Fruit fly (Drosophila melanogaster): ENCODE results near the gene tal-1A.
A peak's percentile ranks its signal among the peaks of the same experiment; 100 is the strongest.

Gene tal-1A

DNA sequence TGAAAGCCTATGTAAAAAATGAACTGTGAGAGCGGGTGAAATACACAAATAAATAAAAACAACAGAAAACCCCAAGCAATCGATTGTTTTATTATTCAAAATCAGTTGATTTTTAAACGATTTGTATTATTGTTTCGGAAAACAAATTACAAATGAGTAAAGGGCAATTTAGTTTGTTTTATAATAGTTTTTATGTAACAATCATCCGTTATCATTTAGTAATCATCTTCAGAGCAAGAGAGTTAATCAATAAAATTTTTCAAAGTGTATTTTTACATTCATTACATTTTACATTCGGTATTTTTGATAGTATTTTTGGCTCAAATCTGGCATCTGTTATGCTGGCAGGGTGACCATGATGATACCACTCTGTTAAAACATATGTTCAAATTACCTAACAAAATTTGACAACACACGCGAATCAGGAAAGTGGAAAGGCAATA is 33.6 kb upstream of the tal-1A start, which contains the start of the genes CG42375 and CG9288 (continued):
- TF ChIP-seq insv (GFP tag; optimal IDR thresholded peaks at IDR 0.05), result no peak
- TF ChIP-seq CG8359 (GFP tag; optimal IDR thresholded peaks at IDR 0.05; ENCODE audit: borderline replicate concordance), result peak; percentile 58
- TF ChIP-seq Pdp1 (GFP tag; optimal IDR thresholded peaks at IDR 0.05), result peak; percentile 47 to 97
- no peak for TF ChIP-seq CG15073 (GFP tag; optimal IDR thresholded peaks at IDR 0.05)
- no peak for TF ChIP-seq CG8765 (GFP tag; IDR thresholded peaks at IDR 0.05)
- no peak for TF ChIP-seq CG8089 (GFP tag; optimal IDR thresholded peaks at IDR 0.05)
- no peak for TF ChIP-seq CG4617 (GFP tag; optimal IDR thresholded peaks at IDR 0.05; ENCODE audit: borderline replicate concordance)
- no peak for TF ChIP-seq da (GFP tag; optimal IDR thresholded peaks at IDR 0.05)
- TF ChIP-seq Spps (tag; optimal IDR thresholded peaks at IDR 0.05), result peak; percentile 53
- no peak for TF ChIP-seq shn (GFP tag; optimal IDR thresholded peaks at IDR 0.05)
- no peak for TF ChIP-seq Kr (GFP tag; optimal IDR thresholded peaks at IDR 0.05)
- TF ChIP-seq TFAM (GFP tag; optimal IDR thresholded peaks at IDR 0.05), result no peak
- TF ChIP-seq repo (GFP tag; optimal IDR thresholded peaks at IDR 0.05), result no peak
- TF ChIP-seq toy (GFP tag; IDR thresholded peaks at IDR 0.05), result no peak
- peak; percentile 6 for TF ChIP-seq gfzf (GFP tag; optimal IDR thresholded peaks at IDR 0.05)
- peak; percentile 86 for TF ChIP-seq CG11504 (tag; optimal IDR thresholded peaks at IDR 0.05)
- no peak for TF ChIP-seq ato (GFP tag; IDR thresholded peaks at IDR 0.05; ENCODE audit: partially characterized antibody)
- no peak for TF ChIP-seq CG2875 (GFP tag; optimal IDR thresholded peaks at IDR 0.05)
- no peak for TF ChIP-seq NC2α (GFP tag; optimal IDR thresholded peaks at IDR 0.05)
- peak; percentile 70 for TF ChIP-seq CG34422 (GFP tag; IDR thresholded peaks at IDR 0.05)
- TF ChIP-seq CG10366 (GFP tag; IDR thresholded peaks at IDR 0.05), result no peak
- no peak for TF ChIP-seq oc (tag; optimal IDR thresholded peaks at IDR 0.05)
- no peak for TF ChIP-seq vnd (GFP tag; IDR thresholded peaks at IDR 0.05; ENCODE audit: partially characterized antibody)
- TF ChIP-seq Fer2 (tag; optimal IDR thresholded peaks at IDR 0.05), result peak; percentile 43
- no peak for TF ChIP-seq ERR (GFP tag; optimal IDR thresholded peaks at IDR 0.05)
- TF ChIP-seq CG11560 (tag; IDR thresholded peaks at IDR 0.05), result no peak
- no peak for TF ChIP-seq CG9797 (GFP tag; optimal IDR thresholded peaks at IDR 0.05)
- TF ChIP-seq CG7556 (GFP tag; optimal IDR thresholded peaks at IDR 0.05), result peak; percentile 66
- TF ChIP-seq bowl (GFP tag; IDR thresholded peaks at IDR 0.05), result no peak
- TF ChIP-seq fu2 (GFP tag; optimal IDR thresholded peaks at IDR 0.05), result no peak
- no peak for TF ChIP-seq Mad (GFP tag; optimal IDR thresholded peaks at IDR 0.05)
- TF ChIP-seq sim (GFP tag; IDR thresholded peaks at IDR 0.05), result no peak
- TF ChIP-seq CG18476 (GFP tag; optimal IDR thresholded peaks at IDR 0.05), result peak; percentile 68
- no peak for TF ChIP-seq trh (GFP tag; optimal IDR thresholded peaks at IDR 0.05)
- TF ChIP-seq CG9437 (GFP tag; optimal IDR thresholded peaks at IDR 0.05), result no peak
- no peak for TF ChIP-seq NFAT (GFP tag; IDR thresholded peaks at IDR 0.05)
- peak; percentile 79 for TF ChIP-seq CG10147 (GFP tag; optimal IDR thresholded peaks at IDR 0.05)
- no peak for TF ChIP-seq chn (GFP tag; optimal IDR thresholded peaks at IDR 0.05)
- TF ChIP-seq CG34224 (GFP tag; IDR thresholded peaks at IDR 0.05; ENCODE audit: partially characterized antibody), result no peak
- peak; percentile 55 for TF ChIP-seq CG2120 (GFP tag; optimal IDR thresholded peaks at IDR 0.05)
- TF ChIP-seq kah (GFP tag; optimal IDR thresholded peaks at IDR 0.05), result peak; percentile 17
- no peak for TF ChIP-seq Ets65A (GFP tag)
- TF ChIP-seq nmo (GFP tag; optimal IDR thresholded peaks at IDR 0.05), result peak; percentile 33
- TF ChIP-seq dpn (GFP tag; optimal IDR thresholded peaks at IDR 0.05), result peak; percentile 7 to 17
- TF ChIP-seq CG12236 (GFP tag; optimal IDR thresholded peaks at IDR 0.05), result no peak
- no peak for TF ChIP-seq CG15479 (GFP tag; optimal IDR thresholded peaks at IDR 0.05)
- peak; percentile 82 for TF ChIP-seq Xrp1 (GFP tag; IDR thresholded peaks at IDR 0.05)
- TF ChIP-seq wor (GFP tag; IDR thresholded peaks at IDR 0.05), result no peak
- TF ChIP-seq yki (optimal IDR thresholded peaks at IDR 0.05), result no peak
- 0 out of 3 replicates have a peak, but pooled peaks have one; percentile 57 for TF ChIP-seq CG2199 (GFP tag; IDR thresholded peaks at IDR 0.05)
- no peak for TF ChIP-seq sd (tag; optimal IDR thresholded peaks at IDR 0.05)
- TF ChIP-seq gcm2 (GFP tag; optimal IDR thresholded peaks at IDR 0.05), result no peak

Data from whole organism, embryonic.